Fruit fly (Drosophila melanogaster): Measurements from ENCODE around the gene rod.

rod gene

DNA sequence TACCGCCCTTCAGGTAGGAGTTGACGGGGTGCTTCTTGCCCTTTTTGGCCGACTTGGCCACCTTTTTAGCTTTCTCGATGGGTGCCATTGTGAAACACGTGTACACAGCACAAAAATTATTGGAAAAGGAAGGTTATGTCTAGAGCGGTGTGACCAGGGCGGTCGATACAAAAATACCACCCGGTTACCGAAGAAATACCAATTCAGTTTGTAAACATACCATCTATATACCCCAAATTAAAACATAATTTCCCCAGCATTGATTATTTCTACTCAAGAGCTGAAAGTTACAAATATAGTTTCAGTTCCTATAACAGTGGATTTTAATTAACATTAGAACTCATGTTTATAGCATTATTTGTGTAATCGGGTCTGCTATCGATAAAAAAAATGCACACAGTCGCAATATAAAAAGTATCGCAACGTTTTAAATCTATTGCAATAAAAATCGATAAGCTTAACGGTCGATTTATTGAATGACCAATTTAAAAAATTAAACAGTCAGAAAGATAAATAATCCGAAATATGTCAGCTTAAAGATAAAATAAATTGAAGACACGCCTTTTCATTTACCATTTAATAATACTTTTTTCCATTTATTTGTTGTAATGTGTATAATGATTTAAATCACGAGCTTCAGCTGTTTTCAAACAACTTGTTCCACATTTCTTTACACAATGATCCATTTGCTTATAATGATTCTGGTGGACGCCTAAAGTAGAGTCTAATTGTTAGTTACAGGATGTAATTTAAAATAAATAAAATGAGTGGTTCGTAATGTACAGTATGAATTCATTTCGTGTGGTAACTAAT is 15.5 kb downstream of the rod start, which contains the start of gene RpL6 (continued):
- TF ChIP-seq NK7.1 (GFP tag; optimal IDR thresholded peaks at IDR 0.05), result no peak
- TF ChIP-seq Asciz (GFP tag; optimal IDR thresholded peaks at IDR 0.05), result no peak
- TF ChIP-seq CG30431 (GFP tag; optimal IDR thresholded peaks at IDR 0.05), result no peak
- TF ChIP-seq jumu (GFP tag; optimal IDR thresholded peaks at IDR 0.05), result no peak
- no peak for TF ChIP-seq Aef1 (GFP tag; IDR thresholded peaks at IDR 0.05)
- TF ChIP-seq CG32532 (GFP tag; IDR thresholded peaks at IDR 0.05), result peak; percentile 43
- TF ChIP-seq CG30020 (tag; optimal IDR thresholded peaks at IDR 0.05), result peak; percentile 70
- no peak for TF ChIP-seq CG8359 (GFP tag; optimal IDR thresholded peaks at IDR 0.05; ENCODE audit: borderline replicate concordance)
- TF ChIP-seq CG4360 (GFP tag; IDR thresholded peaks at IDR 0.05), result no peak; the same call in 1 of the 2 replicates
- TF ChIP-seq CG31224 (GFP tag; IDR thresholded peaks at IDR 0.05), result no peak
- peak; percentile 86 for TF ChIP-seq unc-4 (GFP tag; IDR thresholded peaks at IDR 0.05; ENCODE audit: partially characterized antibody)
- TF ChIP-seq dan (GFP tag; IDR thresholded peaks at IDR 0.05), result no peak
- TF ChIP-seq CG9437 (GFP tag; optimal IDR thresholded peaks at IDR 0.05), result no peak
- TF ChIP-seq CG2712 (tag; optimal IDR thresholded peaks at IDR 0.05), result peak; percentile 53
- no peak for TF ChIP-seq CG3163 (GFP tag; optimal IDR thresholded peaks at IDR 0.05)
- TF ChIP-seq CG16813 (GFP tag; IDR thresholded peaks at IDR 0.05; ENCODE audit: partially characterized antibody), result peak; percentile 82
- no peak for TF ChIP-seq Dfd (GFP tag; optimal IDR thresholded peaks at IDR 0.05)
- TF ChIP-seq CG4617 (GFP tag; optimal IDR thresholded peaks at IDR 0.05; ENCODE audit: borderline replicate concordance), result peak; percentile 53
- TF ChIP-seq CG13775 (GFP tag; optimal IDR thresholded peaks at IDR 0.05), result peak; percentile 31
- peak; percentile 30 for TF ChIP-seq Hsf (GFP tag; optimal IDR thresholded peaks at IDR 0.05)
- no peak for TF ChIP-seq CG11560 (tag; IDR thresholded peaks at IDR 0.05)
- peak; percentile 13 for TF ChIP-seq CG15269 (tag; optimal IDR thresholded peaks at IDR 0.05)
- TF ChIP-seq CG18011 (GFP tag; optimal IDR thresholded peaks at IDR 0.05), result no peak
- no peak for TF ChIP-seq CG43689 (GFP tag; IDR thresholded peaks at IDR 0.05)
- TF ChIP-seq fu2 (GFP tag; optimal IDR thresholded peaks at IDR 0.05), result no peak
- TF ChIP-seq disco-r (GFP tag; optimal IDR thresholded peaks at IDR 0.05), result no peak
- no peak for TF ChIP-seq gsb-n (tag; optimal IDR thresholded peaks at IDR 0.05)
- no peak for TF ChIP-seq CG11085 (GFP tag; IDR thresholded peaks at IDR 0.05)
- no peak for TF ChIP-seq schlank (tag; optimal IDR thresholded peaks at IDR 0.05)
- peak; percentile 54 for TF ChIP-seq CG12391 (tag; optimal IDR thresholded peaks at IDR 0.05)
- TF ChIP-seq gt (GFP tag; IDR thresholded peaks at IDR 0.05), result no peak
- TF ChIP-seq BEAF-32 (GFP tag; optimal IDR thresholded peaks at IDR 0.05), result peak; percentile 84
- TF ChIP-seq Nf-YB (GFP tag; optimal IDR thresholded peaks at IDR 0.05), result no peak
- TF ChIP-seq CG13424 (tag; optimal IDR thresholded peaks at IDR 0.05), result no peak
- no peak for TF ChIP-seq tgo (GFP tag; IDR thresholded peaks at IDR 0.05)
- TF ChIP-seq HmgZ (tag; optimal IDR thresholded peaks at IDR 0.05), result peak; percentile 63
- TF ChIP-seq Nf-YA (GFP tag; IDR thresholded peaks at IDR 0.05), result no peak
- no peak for TF ChIP-seq CG4730 (GFP tag; IDR thresholded peaks at IDR 0.05)
- TF ChIP-seq row (GFP tag; IDR thresholded peaks at IDR 0.05), result peak; percentile 6; the same call in 1 of the 3 replicates
- TF ChIP-seq Hey (tag; optimal IDR thresholded peaks at IDR 0.05), result no peak
- TF ChIP-seq unpg (GFP tag; optimal IDR thresholded peaks at IDR 0.05), result peak; percentile 15
- peak; percentile 58 for TF ChIP-seq nmo (GFP tag; optimal IDR thresholded peaks at IDR 0.05)
- TF ChIP-seq CG17186 (GFP tag; optimal IDR thresholded peaks at IDR 0.05), result peak; percentile 36
- peak; percentile 30 for TF ChIP-seq CG13894 (tag; optimal IDR thresholded peaks at IDR 0.05)
- no peak for TF ChIP-seq CG1647 (GFP tag; optimal IDR thresholded peaks at IDR 0.05)
- no peak for TF ChIP-seq cato (GFP tag; optimal IDR thresholded peaks at IDR 0.05; ENCODE audit: borderline replicate concordance)
- 0 out of 3 replicates have a peak, but pooled peaks have one; percentile 11 for TF ChIP-seq so (GFP tag; IDR thresholded peaks at IDR 0.05)
- peak; percentile 58 for TF ChIP-seq mirr (GFP tag; optimal IDR thresholded peaks at IDR 0.05)
- TF ChIP-seq toy (GFP tag; IDR thresholded peaks at IDR 0.05), result no peak

Measured in whole organism, embryonic.